Worm (Caenorhabditis elegans) whole organism, late embryonic: Measurements from ENCODE around the gene C29E4.12.

Source experiments
- ceh-14 ChIP-seq: sonication (generic microtip); optimal IDR thresholded peaks from 2 replicates; lab custom pipeline; 2016; ENCODE audit warnings: missing genotype, missing genetic modification characterization, missing compliant biosample characterization
- ceh-31 ChIP-seq: sonication (generic microtip); optimal IDR thresholded peaks from 2 replicates; lab custom pipeline; 2016; ENCODE audit warnings: missing genetic modification characterization, missing compliant biosample characterization
- elt-4 ChIP-seq: sonication (generic microtip); optimal IDR thresholded peaks from 2 replicates; lab custom pipeline; 2016; ENCODE audit warnings: missing genetic modification characterization, missing compliant biosample characterization
- ets-4 ChIP-seq: sonication (generic microtip); optimal IDR thresholded peaks from 2 replicates; lab custom pipeline; 2016; ENCODE audit warnings: missing genetic modification characterization, missing compliant biosample characterization
- fax-1 ChIP-seq: sonication (generic microtip); optimal IDR thresholded peaks from 2 replicates; lab custom pipeline; 2016; ENCODE audit warnings: missing genotype, missing genetic modification characterization, missing compliant biosample characterization

- no peak for TF ChIP-seq elt-4 (tag; lab: Kevin White, UChicago)
- no peak for TF ChIP-seq ets-4
- TF ChIP-seq ceh-31: no peak
- TF ChIP-seq ceh-14 (tag; lab: Kevin White, UChicago): no peak
- TF ChIP-seq fax-1 (tag; lab: Kevin White, UChicago): no peak
Observed at ce11 chrIII:7894724-7895123, 46.2 kb upstream of the C29E4.12 start, which contains the start of gene ZK688.4.
